Fruit fly (Drosophila melanogaster): ENCODE results near the gene CG13877.

Gene CG13877

dm6 chr3L:267083-267482, 49.2 kb downstream of the CG13877 start, which contains the start of gene miple1:
Gene miple1, plus strand, starts transcription at chr3L:267299.
- TF ChIP-seq Sry-β (GFP tag; optimal IDR thresholded peaks at IDR 0.05): no peak
- no peak for TF ChIP-seq grau (tag; optimal IDR thresholded peaks at IDR 0.05)
- TF ChIP-seq CG13894 (tag; optimal IDR thresholded peaks at IDR 0.05): peak; percentile 29
- TF ChIP-seq Deaf1 (tag; optimal IDR thresholded peaks at IDR 0.05): peak; percentile 85
- no peak for TF ChIP-seq CG7839 (tag; optimal IDR thresholded peaks at IDR 0.05)
- no peak for TF ChIP-seq dmrt99B (tag; optimal IDR thresholded peaks at IDR 0.05)
- peak; percentile 61 for TF ChIP-seq sens (GFP tag)

- TF ChIP-seq ken (GFP tag; IDR thresholded peaks at IDR 0.05) (no peak), z (GFP tag; IDR thresholded peaks at IDR 0.05) (peak; percentile 65; the same call in 1 of the 3 replicates), CG5953 (GFP tag; IDR thresholded peaks at IDR 0.05) (no peak), Trl (optimal IDR thresholded peaks at IDR 0.05) (peak in 1 of 2 experiments; percentile 44), Trl (GFP tag; optimal IDR thresholded peaks at IDR 0.05) (no peak), zf30C (GFP tag; optimal IDR thresholded peaks at IDR 0.05) (no peak), ind (GFP tag; optimal IDR thresholded peaks at IDR 0.05) (no peak), sna (GFP tag; IDR thresholded peaks at IDR 0.05; ENCODE audit: partially characterized antibody) (no peak), ewg (GFP tag; optimal IDR thresholded peaks at IDR 0.05) (peak; percentile 37), Hmr (GFP tag; optimal IDR thresholded peaks at IDR 0.05) (no peak), Fer3 (tag; optimal IDR thresholded peaks at IDR 0.05) (no peak), D19B (GFP tag; optimal IDR thresholded peaks at IDR 0.05) (no peak), exex (tag; optimal IDR thresholded peaks at IDR 0.05) (no peak), CG17361 (GFP tag; IDR thresholded peaks at IDR 0.05) (no peak), CG7963 (GFP tag; IDR thresholded peaks at IDR 0.05; ENCODE audit: partially characterized antibody) (no peak), cad (GFP tag; optimal IDR thresholded peaks at IDR 0.05) (no peak), CG2199 (GFP tag; IDR thresholded peaks at IDR 0.05) (0 out of 3 replicates have a peak, but pooled peaks have one; percentile 26), nerfin-1 (tag; optimal IDR thresholded peaks at IDR 0.05) (peak; percentile 7), CG15514 (GFP tag; optimal IDR thresholded peaks at IDR 0.05) (no peak), Dp (GFP tag; optimal IDR thresholded peaks at IDR 0.05) (no peak), sqz (GFP tag; optimal IDR thresholded peaks at IDR 0.05) (no peak), CG6689 (GFP tag; IDR thresholded peaks at IDR 0.05) (no peak), CG10565 (GFP tag; optimal IDR thresholded peaks at IDR 0.05) (no peak)
These were observed 49.8 kb downstream of the CG13877 start for dm6 chr3L:267618-268017.
